Worm (Caenorhabditis elegans) whole organism, L1 larva: ENCODE results near the gene F22F4.4.

Experiments
- C04F5.9 ChIP-seq: sonication (generic microtip); optimal IDR thresholded peaks from 2 replicates; lab custom pipeline; 2016; ENCODE audit warnings: missing genetic modification characterization, missing compliant biosample characterization
- Y116A8C.19 ChIP-seq: sonication (generic microtip); optimal IDR thresholded peaks from 2 replicates; lab custom pipeline; 2016; ENCODE audit warnings: missing compliant biosample characterization, missing genetic modification characterization, borderline replicate concordance
- aha-1 ChIP-seq: fragments of 150-350 bp; optimal IDR thresholded peaks from 2 replicates; lab custom pipeline; 2014; ENCODE audit warnings: missing biosample characterization, missing genetic modification characterization
- blmp-1 ChIP-seq: fragments of 150-350 bp; optimal IDR thresholded peaks from 2 replicates; lab custom pipeline; 2014; ENCODE audit warnings: missing biosample characterization, missing genetic modification characterization
- ceh-63 ChIP-seq: fragments of 200-800 bp; sonication (Bioruptor generic); optimal IDR thresholded peaks from 2 replicates; lab custom pipeline; 2018; ENCODE audit warnings: mild to moderate bottlenecking, missing genetic modification characterization, missing compliant biosample characterization
- ceh-88 ChIP-seq: fragments of 200-800 bp; sonication (Bioruptor generic); IDR thresholded peaks from 2 replicates; pipeline ENCODE4 v1.3.6; 2022; ENCODE audit warnings: missing genetic modification characterization, missing compliant biosample characterization
- ces-1 ChIP-seq: fragments of 150-350 bp; optimal IDR thresholded peaks from 2 replicates; lab custom pipeline; 2014; ENCODE audit warnings: missing biosample characterization, missing genetic modification reagents, missing genetic modification characterization
- dpl-1 ChIP-seq, 3 experiments: fragments of 150-350 bp in 2 of 3; sonication (generic microtip) in 1 of 3; optimal IDR thresholded peaks; 2 replicates each; lab custom pipeline; 2014 to 2017; ENCODE audit warnings: missing biosample characterization in 3 of 3, missing genetic modification characterization in 3 of 3, missing genetic modification reagents in 3 of 3
- dsc-1 ChIP-seq: sonication (generic microtip); optimal IDR thresholded peaks from 2 replicates; lab custom pipeline; 2016; ENCODE audit warnings: mild to moderate bottlenecking, missing genetic modification characterization, missing compliant biosample characterization
- efl-1 ChIP-seq, 4 experiments: fragments of 150-350 bp; optimal IDR thresholded peaks in 3 of 4; peaks in 1 of 4; 1 replicate in 1 of 4; 2 replicates in 3 of 4; lab custom pipeline; 2014; ENCODE audit warnings: missing biosample characterization in 2 of 4, missing genetic modification characterization in 2 of 4, missing genetic modification reagents in 2 of 4
- egl-13 ChIP-seq: sonication (generic microtip); optimal IDR thresholded peaks from 2 replicates; lab custom pipeline; 2016; ENCODE audit warnings: missing genotype, missing genetic modification reagents, missing genetic modification characterization, missing compliant biosample characterization
- elt-2 ChIP-seq: sonication (generic microtip); optimal IDR thresholded peaks from 2 replicates; lab custom pipeline; 2016; ENCODE audit warnings: missing genetic modification characterization, mild to moderate bottlenecking, inconsistent platforms, missing compliant biosample characterization, missing genetic modification reagents
- elt-3 ChIP-seq, 6 experiments: fragments of 150-350 bp in 1 of 6; sonication (generic microtip); optimal IDR thresholded peaks; 2 replicates each; lab custom pipeline; 2017 to 2018; ENCODE audit warnings: missing biosample characterization in 6 of 6, missing genetic modification characterization in 6 of 6, inconsistent platforms in 1 of 6
- fkh-4 ChIP-seq: sonication (generic microtip); optimal IDR thresholded peaks from 2 replicates; lab custom pipeline; 2016; ENCODE audit warnings: missing compliant biosample characterization, missing genetic modification characterization, borderline replicate concordance
- fkh-8 ChIP-seq: sonication (generic microtip); optimal IDR thresholded peaks from 2 replicates; lab custom pipeline; 2016; ENCODE audit warnings: mild to moderate bottlenecking, missing genetic modification characterization, missing compliant biosample characterization
- hlh-4 ChIP-seq: sonication (generic microtip); optimal IDR thresholded peaks from 2 replicates; lab custom pipeline; 2016; ENCODE audit warnings: mild to moderate bottlenecking, missing genetic modification characterization, missing compliant biosample characterization
- lin-13 ChIP-seq: fragments of 150-350 bp; optimal IDR thresholded peaks from 2 replicates; lab custom pipeline; 2014; ENCODE audit warnings: missing biosample characterization, missing genetic modification reagents, missing genetic modification characterization
- lin-14 ChIP-seq: fragments of 200-800 bp; sonication (Bioruptor generic); optimal IDR thresholded peaks from 2 replicates; lab custom pipeline; 2018; ENCODE audit warnings: mild to moderate bottlenecking, missing genetic modification characterization, moderate library complexity, missing compliant biosample characterization
- lin-35 ChIP-seq, 2 experiments: fragments of 150-350 bp; optimal IDR thresholded peaks; 2 replicates each; lab custom pipeline; 2014; ENCODE audit warnings: missing biosample characterization in 2 of 2, missing genetic modification characterization in 2 of 2, missing genetic modification reagents in 2 of 2
- lir-3 ChIP-seq: sonication (generic microtip); optimal IDR thresholded peaks from 2 replicates; lab custom pipeline; 2016; ENCODE audit warnings: mild to moderate bottlenecking, missing genetic modification characterization, moderate library complexity, missing compliant biosample characterization; ENCODE audit not compliant: poor library complexity
- lsy-2 ChIP-seq, 2 experiments: fragments of 150-350 bp; optimal IDR thresholded peaks; 2 replicates each; lab custom pipeline; 2014; ENCODE audit warnings: missing biosample characterization in 2 of 2, missing genetic modification characterization in 2 of 2
- mab-9 ChIP-seq: fragments of 200-800 bp; sonication (Bioruptor generic); IDR thresholded peaks from 2 replicates; pipeline ENCODE4 v1.3.6; 2022; ENCODE audit warnings: missing genetic modification reagents, missing genetic modification characterization, missing compliant biosample characterization
- mef-2 ChIP-seq: fragments of 150-350 bp; optimal IDR thresholded peaks from 2 replicates; lab custom pipeline; 2014; ENCODE audit warnings: missing biosample characterization, missing genetic modification characterization
- nhr-19 ChIP-seq: fragments of 200-800 bp; sonication (Bioruptor generic); conservative IDR thresholded peaks from 2 replicates; pipeline ENCODE4 v1.3.6; 2022; ENCODE audit warnings: missing genetic modification characterization, missing compliant biosample characterization
- nhr-20 ChIP-seq: sonication (generic microtip); optimal IDR thresholded peaks from 2 replicates; lab custom pipeline; 2016; ENCODE audit warnings: mild to moderate bottlenecking, missing genetic modification characterization, missing compliant biosample characterization
- nhr-28 ChIP-seq: fragments of 150-350 bp; optimal IDR thresholded peaks from 2 replicates; lab custom pipeline; 2014; ENCODE audit warnings: missing biosample characterization, missing genetic modification characterization
- nhr-71 ChIP-seq: sonication (generic microtip); optimal IDR thresholded peaks from 2 replicates; lab custom pipeline; 2016; ENCODE audit warnings: mild to moderate bottlenecking, missing genetic modification characterization, moderate library complexity, missing compliant biosample characterization
- nhr-76 ChIP-seq: sonication (generic microtip); optimal IDR thresholded peaks from 2 replicates; lab custom pipeline; 2017; ENCODE audit warnings: missing biosample characterization, missing genetic modification characterization
- nhr-90 ChIP-seq: sonication (generic microtip); optimal IDR thresholded peaks from 2 replicates; lab custom pipeline; 2016; ENCODE audit warnings: mild to moderate bottlenecking, missing genetic modification characterization, missing compliant biosample characterization; ENCODE audit not compliant: poor library complexity
- pag-3 ChIP-seq: sonication (generic microtip); optimal IDR thresholded peaks from 2 replicates; lab custom pipeline; 2017; ENCODE audit warnings: missing genetic modification characterization, mild to moderate bottlenecking, missing compliant biosample characterization, antibody characterized with exemption, borderline replicate concordance; ENCODE audit not compliant: insufficient read depth
- pax-3 ChIP-seq: fragments of 200-800 bp; sonication (Bioruptor generic); optimal IDR thresholded peaks from 2 replicates; lab custom pipeline; 2018; ENCODE audit warnings: mild to moderate bottlenecking, missing genetic modification characterization, moderate library complexity, missing compliant biosample characterization
- sup-37 ChIP-seq: fragments of 200-800 bp; sonication (Bioruptor generic); optimal IDR thresholded peaks from 2 replicates; lab custom pipeline; 2018; ENCODE audit warnings: mild to moderate bottlenecking, missing genetic modification characterization, missing compliant biosample characterization
- unc-30 ChIP-seq: sonication (generic microtip); optimal IDR thresholded peaks from 2 replicates; lab custom pipeline; 2017; ENCODE audit warnings: missing biosample characterization, missing genetic modification characterization
- vab-15 ChIP-seq: sonication (generic microtip); optimal IDR thresholded peaks from 2 replicates; lab custom pipeline; 2017; ENCODE audit warnings: missing genotype, mild to moderate bottlenecking, missing genetic modification characterization, missing compliant biosample characterization
- xbp-1 ChIP-seq: sonication (generic microtip); optimal IDR thresholded peaks from 2 replicates; lab custom pipeline; 2016; ENCODE audit warnings: missing genetic modification characterization, missing compliant biosample characterization
- ztf-4 ChIP-seq: fragments of 150-350 bp; optimal IDR thresholded peaks from 2 replicates; lab custom pipeline; 2014; ENCODE audit warnings: missing biosample characterization, missing genetic modification characterization

The F22F4.4 gene

ce11 chrX:6029075-6029474, 27.7 kb upstream of the F22F4.4 start (continued):
- no peak for TF ChIP-seq nhr-76 (tag; lab: Kevin White, UChicago)
- TF ChIP-seq fkh-4: no peak
- TF ChIP-seq vab-15: no peak
- TF ChIP-seq lir-3 (tag; lab: Kevin White, UChicago): no peak

- TF ChIP-seq egl-13 (tag; lab: Kevin White, UChicago) (no peak), elt-2 (tag; lab: Kevin White, UChicago) (peak; percentile 42), blmp-1 (tag; lab: Kevin White, UChicago) (peak; percentile 94), elt-3 (tag; optimal IDR thresholded peaks at IDR 0.05; lab: Kevin White, UChicago) (no peak)
Measured at ce11 chrX:6026732-6027528, 25.6 kb upstream of the F22F4.4 start.

- TF ChIP-seq C04F5.9 (tag; lab: Kevin White, UChicago) (no peak), nhr-71 (peak; percentile 34), fkh-8 (tag; lab: Kevin White, UChicago) (no peak), elt-2 (tag; lab: Kevin White, UChicago) (peak; percentile 58), nhr-20 (peak; percentile 21), lin-35 (GFP tag; optimal IDR thresholded peaks at IDR 0.05; lab: Kevin White, UChicago) (peak in 1 of 2 experiments; percentile 40), nhr-90 (tag; lab: Kevin White, UChicago) (peak; percentile 40), nhr-19 (GFP tag; lab: Robert Waterston, UW) (no peak)
- TF ChIP-seq, all 84 proteins: peak for 5
Measured at ce11 chrX:6024977-6025376, 23.6 kb upstream of the F22F4.4 start.

ce11 chrX:6022469-6022868, 21.1 kb upstream of the F22F4.4 start, which contains the start of gene lelo-3:
TSS of gene lelo-3 (minus strand) at chrX:6022569.
- no peak for TF ChIP-seq dsc-1
- TF ChIP-seq, all 84 proteins: peak for 0

- TF ChIP-seq nhr-71 (no peak), efl-1 (optimal IDR thresholded peaks at IDR 0.05; lab: Kevin White, UChicago) (no peak), efl-1 (GFP tag; optimal IDR thresholded peaks at IDR 0.05 in 1 of 2; lab: Kevin White, UChicago) (peak in 1 of 2 experiments; percentile 14)
Measured at ce11 chrX:6020782-6021181, 19.4 kb upstream of the F22F4.4 start.

ce11 chrX:6019886-6020469, 18.6 kb upstream of the F22F4.4 start, which contains the start of gene C09B8.4:
TSS of gene C09B8.4 (minus strand) at chrX:6019936.
- TF ChIP-seq lin-13 (GFP tag; lab: Kevin White, UChicago) (no peak), pag-3 (tag; lab: Kevin White, UChicago) (no peak), nhr-20 (peak; percentile 63), lsy-2 (tag; optimal IDR thresholded peaks at IDR 0.05; lab: Kevin White, UChicago) (peak in 1 of 2 experiments; percentile 18), ceh-88 (no peak), dpl-1 (GFP tag; optimal IDR thresholded peaks at IDR 0.05; lab: Kevin White, UChicago) (no peak), mef-2 (tag; lab: Kevin White, UChicago) (no peak), dsc-1 (peak; percentile 44), nhr-19 (GFP tag; lab: Robert Waterston, UW) (peak; percentile 38; the same call in 1 of the 2 replicates), sup-37 (GFP tag; lab: Kevin White, UChicago) (no peak), ceh-63 (GFP tag; lab: Kevin White, UChicago) (no peak), nhr-76 (tag; lab: Kevin White, UChicago) (no peak), xbp-1 (tag; lab: Kevin White, UChicago) (peak; percentile 47), ces-1 (GFP tag; lab: Kevin White, UChicago) (no peak), unc-30 (tag; lab: Kevin White, UChicago) (no peak), lin-14 (peak; percentile 55), mab-9 (no peak), aha-1 (tag; lab: Kevin White, UChicago) (no peak), elt-3 (tag; optimal IDR thresholded peaks at IDR 0.05; lab: Kevin White, UChicago) (no peak), lin-35 (GFP tag; optimal IDR thresholded peaks at IDR 0.05; lab: Kevin White, UChicago) (no peak), Y116A8C.19 (tag; lab: Kevin White, UChicago) (no peak), hlh-4 (no peak), ztf-4 (tag; lab: Kevin White, UChicago) (no peak), nhr-71 (peak; percentile 87), nhr-28 (tag; lab: Kevin White, UChicago) (no peak), pax-3 (tag; lab: Kevin White, UChicago) (no peak), lir-3 (tag; lab: Kevin White, UChicago) (peak; percentile 13), efl-1 (optimal IDR thresholded peaks at IDR 0.05; lab: Kevin White, UChicago) (no peak), efl-1 (GFP tag; optimal IDR thresholded peaks at IDR 0.05 in 1 of 2; lab: Kevin White, UChicago) (no peak), fkh-4 (no peak), egl-13 (tag; lab: Kevin White, UChicago) (no peak)
